Fruit fly (Drosophila melanogaster) whole organism: Measurements from ENCODE around the gene Ets21C.

ENCODE experiments used
- CG8478 ChIP-seq: fragments of >200 bp; optimal IDR thresholded peaks from 2 replicates; lab custom pipeline; 2018; ENCODE audit warnings: inconsistent platforms
- EcR ChIP-seq, 2 experiments: fragments of >200 bp; optimal IDR thresholded peaks; 2 replicates each; lab custom pipeline; 2017; ENCODE audit warnings: missing biosample characterization in 2 of 2, missing genetic modification characterization in 2 of 2, missing genetic modification reagents in 2 of 2
- psq ChIP-seq: fragments of >200 bp; optimal IDR thresholded peaks from 2 replicates; lab custom pipeline; 2017
- usp ChIP-seq: fragments of >200 bp; optimal IDR thresholded peaks from 2 replicates; lab custom pipeline; 2017; ENCODE audit warnings: missing biosample characterization, missing genetic modification characterization, mixed read lengths

DNA sequence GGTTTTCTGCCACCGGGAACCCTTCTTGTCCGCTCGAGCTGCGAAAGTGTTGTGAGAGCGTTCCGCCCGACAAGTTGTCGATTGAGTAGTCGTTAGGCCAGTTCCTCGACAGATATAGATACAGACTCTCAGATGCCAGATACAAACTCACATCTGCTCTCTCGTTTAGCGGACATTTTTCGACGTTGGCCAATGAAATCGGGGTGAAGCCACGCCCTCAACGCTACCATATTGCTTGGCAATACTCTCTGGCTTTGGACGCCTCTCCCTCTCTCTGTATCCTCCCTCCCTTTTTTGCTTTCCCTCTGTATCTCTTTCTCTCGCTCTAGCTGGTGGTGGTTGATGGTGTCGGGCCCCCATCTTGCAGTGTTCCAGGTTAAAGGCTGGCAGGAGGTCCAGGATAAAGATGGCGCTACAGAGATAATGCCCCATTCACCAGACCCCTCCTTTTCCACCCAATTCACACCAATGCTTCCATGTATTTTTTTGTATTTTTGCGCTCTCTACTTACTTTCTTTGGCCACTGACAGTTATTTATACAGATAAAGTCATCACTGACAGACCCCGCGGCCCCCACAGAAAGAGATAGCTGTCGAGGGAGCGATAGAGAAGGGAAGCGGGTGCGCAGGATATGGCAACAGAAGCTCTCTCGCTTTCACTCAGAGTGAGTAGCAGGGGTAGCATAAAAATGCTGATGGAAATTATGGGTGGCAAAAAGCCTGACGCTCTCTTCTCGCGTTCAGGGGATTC is 42.1 kb upstream of the Ets21C start, which contains the start of gene Gsc:
- TF ChIP-seq usp (GFP tag; lab: Kevin White, UChicago) (no peak), CG8478 (no peak), EcR (GFP tag; optimal IDR thresholded peaks at IDR 0.05; lab: Kevin White, UChicago) (no peak), psq (lab: Kevin White, UChicago) (no peak)
